Worm (Caenorhabditis elegans) whole organism, early embryonic: ENCODE results near the gene act-2.

Experiments used
- B0310.2 ChIP-seq: sonication (generic microtip); optimal IDR thresholded peaks from 2 replicates; lab custom pipeline; 2016; ENCODE audit warnings: mild to moderate bottlenecking, missing genetic modification characterization, missing compliant biosample characterization
- F13C5.2 ChIP-seq: sonication (generic microtip); optimal IDR thresholded peaks from 2 replicates; lab custom pipeline; 2017; ENCODE audit warnings: mild to moderate bottlenecking, missing genetic modification characterization, inconsistent platforms, missing compliant biosample characterization
- aly-1 ChIP-seq: sonication (generic microtip); optimal IDR thresholded peaks from 2 replicates; lab custom pipeline; 2016; ENCODE audit warnings: missing genetic modification characterization, missing compliant biosample characterization
- ama-1 ChIP-seq: fragments of 150-350 bp; optimal IDR thresholded peaks from 2 replicates; lab custom pipeline; 2014
- ceh-13 ChIP-seq: fragments of 200-800 bp; sonication (Bioruptor generic); optimal IDR thresholded peaks from 2 replicates; lab custom pipeline; 2018; ENCODE audit warnings: mild to moderate bottlenecking, missing genetic modification characterization, missing compliant biosample characterization
- ceh-36 ChIP-seq: sonication (generic microtip); optimal IDR thresholded peaks from 2 replicates; lab custom pipeline; 2016; ENCODE audit warnings: missing genetic modification characterization, inconsistent platforms, missing compliant biosample characterization
- ets-7 ChIP-seq: sonication (generic microtip); optimal IDR thresholded peaks from 2 replicates; lab custom pipeline; 2016; ENCODE audit warnings: missing genotype, missing genetic modification characterization, missing compliant biosample characterization
- flt-1 ChIP-seq: fragments of 200-800 bp; sonication (Bioruptor generic); IDR thresholded peaks from 2 replicates; pipeline ENCODE4 v1.3.6; 2022; ENCODE audit warnings: missing genetic modification characterization, missing compliant biosample characterization
- hmbx-1 ChIP-seq: sonication (generic microtip); optimal IDR thresholded peaks from 2 replicates; lab custom pipeline; 2016; ENCODE audit warnings: mild to moderate bottlenecking, missing genetic modification characterization, missing compliant biosample characterization
- hmg-4 ChIP-seq: fragments of 200-800 bp; sonication (Bioruptor generic); optimal IDR thresholded peaks from 2 replicates; lab custom pipeline; 2018; ENCODE audit warnings: mild to moderate bottlenecking, missing genetic modification characterization, missing compliant biosample characterization
- hnd-1 ChIP-seq: sonication (generic microtip); optimal IDR thresholded peaks from 2 replicates; lab custom pipeline; 2016; ENCODE audit warnings: missing genetic modification characterization, missing compliant biosample characterization
- pes-1 ChIP-seq: fragments of 200-800 bp; sonication (Bioruptor generic); IDR thresholded peaks from 2 replicates; pipeline ENCODE4 v1.3.6; 2022; ENCODE audit warnings: missing genetic modification reagents, missing genetic modification characterization, missing compliant biosample characterization
- scrt-1 ChIP-seq: fragments of 200-800 bp; sonication (Bioruptor generic); IDR thresholded peaks from 2 replicates; pipeline ENCODE4 v1.3.6; 2022; ENCODE audit warnings: missing genetic modification characterization, missing compliant biosample characterization
- sea-1 ChIP-seq: fragments of 200-800 bp; sonication (Bioruptor generic); conservative IDR thresholded peaks from 2 replicates; pipeline ENCODE4 v1.3.6; 2022; ENCODE audit warnings: missing genetic modification characterization, missing compliant biosample characterization
- tbx-11 ChIP-seq: fragments of 200-800 bp; sonication (Bioruptor generic); IDR thresholded peaks from 2 replicates; pipeline ENCODE4 v1.3.6; 2022; ENCODE audit warnings: missing genetic modification characterization, missing compliant biosample characterization
- tbx-37 ChIP-seq: fragments of 200-800 bp; sonication (Bioruptor generic); conservative IDR thresholded peaks from 2 replicates; pipeline ENCODE4 v1.3.6; 2022; ENCODE audit warnings: missing genetic modification reagents, missing genetic modification characterization, missing compliant biosample characterization
- tra-4 ChIP-seq: sonication (generic microtip); optimal IDR thresholded peaks from 2 replicates; lab custom pipeline; 2017; ENCODE audit warnings: missing genetic modification characterization, missing compliant biosample characterization

act-2 gene

DNA sequence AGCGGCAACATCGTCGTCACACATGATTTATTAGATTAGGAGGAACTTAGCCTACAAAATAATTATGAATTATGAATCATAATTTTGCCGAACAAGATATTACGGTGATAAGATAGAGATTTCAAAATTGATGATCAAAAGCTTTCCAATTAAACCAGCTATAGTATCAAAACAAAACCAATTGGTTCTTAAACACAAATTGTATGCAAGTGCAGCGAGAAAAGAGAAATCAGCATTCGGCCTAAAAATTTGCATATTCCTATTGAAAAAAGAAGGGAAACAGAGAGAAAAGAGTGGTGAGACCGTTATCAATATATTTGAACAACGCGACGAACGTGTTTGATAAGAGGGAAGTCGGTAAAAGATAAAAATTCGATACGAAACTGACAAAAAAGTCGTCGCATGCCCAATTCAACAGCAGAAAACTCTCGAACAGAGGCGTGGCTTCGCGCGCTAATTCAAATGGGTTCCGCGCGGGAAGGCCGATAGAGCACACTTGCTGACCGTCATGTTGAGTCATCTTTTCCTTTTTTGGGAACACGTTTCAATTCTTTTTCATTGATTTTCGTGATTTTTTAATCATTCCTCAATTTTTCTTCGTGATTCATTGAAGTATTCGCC is at the start of gene act-2:
Gene act-2 (minus strand): TSS at position 51 of the 621 bp plus-strand sequence.
- TF ChIP-seq tbx-37 (GFP tag; lab: Robert Waterston, UW) (no peak), B0310.2 (tag; lab: Kevin White, UChicago) (peak; percentile 38)

DNA sequence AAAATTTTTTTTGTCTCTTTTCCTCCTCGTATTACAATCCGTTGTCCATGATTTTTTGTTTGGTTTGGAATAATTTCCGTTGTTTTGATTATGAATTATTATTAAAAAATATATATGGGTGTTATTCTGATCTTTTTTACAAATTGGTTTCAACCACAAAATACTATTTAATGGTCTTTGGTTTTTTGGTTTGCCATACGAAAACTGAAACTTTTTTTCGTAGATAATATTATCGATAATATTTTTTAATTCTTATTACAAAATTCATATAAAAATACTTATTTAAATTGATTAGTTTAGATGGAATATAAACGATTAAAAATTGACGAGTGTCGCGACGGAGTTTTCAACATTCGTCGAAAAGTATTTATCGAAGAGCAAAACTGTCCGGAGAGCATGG is 49.2 kb upstream of the act-2 start, which contains the start of gene jmjd-5:
Gene jmjd-5 (plus strand): TSS at position 301 of the 400 bp plus-strand sequence.
- no peak for TF ChIP-seq pes-1 (GFP tag; lab: Robert Waterston, UW)
- TF ChIP-seq tbx-11 (GFP tag; lab: Robert Waterston, UW) = no peak
- TF ChIP-seq scrt-1 = no peak
- no peak for TF ChIP-seq ceh-36 (tag; lab: Kevin White, UChicago)
- no peak for TF ChIP-seq aly-1 (tag; lab: Kevin White, UChicago)
- no peak for TF ChIP-seq tra-4 (tag; lab: Kevin White, UChicago)
- no peak for TF ChIP-seq hmg-4 (GFP tag; lab: Kevin White, UChicago)
- no peak for TF ChIP-seq tbx-37 (GFP tag; lab: Robert Waterston, UW)
- TF ChIP-seq sea-1 (GFP tag; lab: Robert Waterston, UW) = no peak
- no peak for TF ChIP-seq ama-1 (lab: Kevin White, UChicago)
- no peak for TF ChIP-seq B0310.2 (tag; lab: Kevin White, UChicago)
- no peak for TF ChIP-seq ets-7 (tag; lab: Kevin White, UChicago)
- TF ChIP-seq ceh-13 (GFP tag; lab: Kevin White, UChicago) = no peak
- no peak for TF ChIP-seq hmbx-1 (tag; lab: Kevin White, UChicago)

DNA sequence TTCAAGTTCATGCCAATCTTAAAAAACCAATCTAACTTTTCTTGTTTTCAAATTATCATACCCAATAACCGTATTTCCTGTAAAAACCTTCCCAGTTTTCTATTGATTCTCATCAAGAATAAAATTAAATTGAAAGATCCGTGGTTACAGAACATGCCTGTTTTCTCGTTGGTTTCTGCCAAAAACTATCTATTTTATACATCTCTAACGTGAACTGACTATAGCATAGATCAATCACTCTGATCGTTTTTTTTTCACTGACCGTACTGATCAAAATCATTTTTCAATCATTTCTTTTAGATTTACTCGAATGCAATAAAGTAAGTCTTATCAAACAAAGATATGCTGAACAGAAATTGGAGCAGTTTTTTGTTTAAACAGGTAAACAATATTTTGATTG is 47.0 kb upstream of the act-2 start, which contains the start of gene C06H2.2:
Gene C06H2.2 (plus strand): TSS at position 301 of the 400 bp plus-strand sequence.
- TF ChIP-seq scrt-1 = no peak
- TF ChIP-seq B0310.2 (tag; lab: Kevin White, UChicago) = no peak
- no peak for TF ChIP-seq ama-1 (lab: Kevin White, UChicago)
- TF ChIP-seq flt-1 (GFP tag; lab: Robert Waterston, UW) = no peak
- TF ChIP-seq hnd-1 = no peak
- no peak for TF ChIP-seq ceh-36 (tag; lab: Kevin White, UChicago)
- TF ChIP-seq sea-1 (GFP tag; lab: Robert Waterston, UW) = no peak
- TF ChIP-seq hmg-4 (GFP tag; lab: Kevin White, UChicago) = no peak
- TF ChIP-seq tbx-11 (GFP tag; lab: Robert Waterston, UW) = no peak
- no peak for TF ChIP-seq pes-1 (GFP tag; lab: Robert Waterston, UW)
- no peak for TF ChIP-seq aly-1 (tag; lab: Kevin White, UChicago)
- no peak for TF ChIP-seq F13C5.2
- no peak for TF ChIP-seq tra-4 (tag; lab: Kevin White, UChicago)
- TF ChIP-seq hmbx-1 (tag; lab: Kevin White, UChicago) = no peak
- no peak for TF ChIP-seq ets-7 (tag; lab: Kevin White, UChicago)

DNA sequence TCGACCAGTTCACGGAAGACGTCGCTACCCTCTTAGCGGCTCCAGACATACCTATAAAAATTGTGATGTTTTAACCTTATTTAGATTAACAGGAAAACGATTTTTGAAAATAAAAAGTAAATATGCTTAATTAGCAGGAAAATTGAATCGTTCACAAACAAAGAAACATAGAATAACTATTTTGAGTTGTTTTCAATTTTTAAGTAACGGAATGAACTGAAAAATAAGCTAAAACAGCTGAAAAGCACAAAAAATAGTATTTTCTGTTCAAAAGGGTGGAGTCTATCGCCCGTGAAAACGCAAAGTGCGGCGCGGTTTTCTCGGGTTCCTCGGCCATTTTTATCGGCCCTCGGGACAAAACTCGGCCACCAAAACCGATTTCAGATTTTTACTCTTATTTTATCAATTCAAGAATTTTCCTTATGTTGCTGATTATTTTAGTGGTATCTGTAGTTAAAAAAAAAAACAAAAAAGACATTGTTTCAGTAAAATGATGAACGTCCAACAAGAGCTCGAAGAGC is 45.9 kb upstream of the act-2 start, which contains the start of the genes atp-5 and lmtr-3:
Gene atp-5 (minus strand): TSS at position 51 of the 521 bp plus-strand sequence.
Gene lmtr-3 (plus strand): TSS at position 370 of the 521 bp plus-strand sequence.
- TF ChIP-seq ets-7 (tag; lab: Kevin White, UChicago) = no peak
- TF ChIP-seq F13C5.2 = peak; percentile 36
- no peak for TF ChIP-seq pes-1 (GFP tag; lab: Robert Waterston, UW)
- 0 out of 2 replicates have a peak, but pooled peaks have one; percentile 36 for TF ChIP-seq tbx-11 (GFP tag; lab: Robert Waterston, UW)
- peak; percentile 76; the same call in 1 of the 2 replicates for TF ChIP-seq tbx-37 (GFP tag; lab: Robert Waterston, UW)
- peak; percentile 38 for TF ChIP-seq hmg-4 (GFP tag; lab: Kevin White, UChicago)

DNA sequence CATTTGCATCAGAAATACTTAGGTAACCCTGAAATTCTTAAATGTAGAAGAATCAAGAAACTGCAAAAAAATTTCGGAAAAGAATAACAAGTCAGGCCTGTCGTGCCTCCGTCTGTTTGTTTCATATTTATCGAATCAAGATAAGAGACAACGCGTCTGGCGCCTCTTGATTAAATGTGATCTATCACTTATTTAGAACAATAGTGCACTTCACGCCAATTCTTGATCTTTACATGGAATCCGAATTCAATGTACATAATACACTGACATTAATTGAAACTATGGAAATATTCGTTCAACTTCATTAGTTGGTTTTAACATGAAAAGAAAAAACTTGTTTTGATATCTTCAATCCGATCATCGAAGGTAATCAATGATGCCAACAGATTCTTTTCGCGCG is 44.5 kb upstream of the act-2 start, which contains the start of gene mboa-2:
Gene mboa-2 (minus strand): TSS at position 28 of the 400 bp plus-strand sequence.
- TF ChIP-seq pes-1 (GFP tag; lab: Robert Waterston, UW) (no peak), ama-1 (lab: Kevin White, UChicago) (no peak), hnd-1 (no peak)

DNA sequence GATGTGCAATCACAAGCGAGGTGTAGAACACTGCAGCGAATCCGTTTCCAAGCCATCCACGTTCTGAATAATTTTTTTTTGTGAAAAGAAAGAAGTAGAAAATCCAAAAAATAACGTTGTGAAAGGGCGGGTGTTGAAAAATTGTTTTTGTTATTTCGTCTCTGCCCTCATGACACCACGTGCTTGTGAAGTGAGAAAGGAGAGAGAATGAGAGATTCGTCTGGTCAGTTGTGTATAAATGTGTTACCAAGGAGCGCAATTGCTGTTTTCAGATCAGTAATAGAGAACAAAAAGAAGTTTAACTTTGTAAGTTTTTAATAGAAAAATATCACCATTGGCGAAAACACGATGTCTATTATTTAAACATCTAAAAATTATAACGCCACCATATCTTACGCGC is 43.3 kb upstream of the act-2 start:
- TF ChIP-seq aly-1 (tag; lab: Kevin White, UChicago) (no peak), ceh-36 (tag; lab: Kevin White, UChicago) (no peak), tra-4 (tag; lab: Kevin White, UChicago) (no peak), B0310.2 (tag; lab: Kevin White, UChicago) (no peak), sea-1 (GFP tag; lab: Robert Waterston, UW) (no peak)

DNA sequence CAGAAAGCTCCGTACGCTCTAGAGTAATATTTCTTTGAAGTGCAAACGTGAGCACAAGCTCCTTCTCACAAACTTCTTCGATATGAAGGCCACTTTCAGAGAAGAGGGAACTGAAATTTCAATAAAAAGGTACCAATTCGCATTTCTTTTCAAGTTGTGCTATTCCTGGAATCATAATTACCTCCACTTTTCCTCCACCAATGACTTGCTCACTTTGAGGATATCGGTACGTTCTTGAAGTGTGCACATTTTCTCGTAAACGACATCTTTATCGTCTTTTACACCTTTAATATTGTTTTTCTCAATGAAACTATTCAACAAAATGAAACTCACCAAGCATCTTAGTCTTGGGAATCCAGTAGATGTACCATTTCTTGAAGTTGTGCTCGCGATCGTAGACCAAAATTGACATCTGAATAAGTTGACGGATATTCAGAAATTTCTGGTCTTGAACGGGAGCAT is 41.4 kb upstream of the act-2 start, which contains the start of gene scb-1:
Gene scb-1 (minus strand): TSS at position 412 of the 462 bp plus-strand sequence.
- TF ChIP-seq tbx-37 (GFP tag; lab: Robert Waterston, UW) (no peak), ets-7 (tag; lab: Kevin White, UChicago) (no peak)

DNA sequence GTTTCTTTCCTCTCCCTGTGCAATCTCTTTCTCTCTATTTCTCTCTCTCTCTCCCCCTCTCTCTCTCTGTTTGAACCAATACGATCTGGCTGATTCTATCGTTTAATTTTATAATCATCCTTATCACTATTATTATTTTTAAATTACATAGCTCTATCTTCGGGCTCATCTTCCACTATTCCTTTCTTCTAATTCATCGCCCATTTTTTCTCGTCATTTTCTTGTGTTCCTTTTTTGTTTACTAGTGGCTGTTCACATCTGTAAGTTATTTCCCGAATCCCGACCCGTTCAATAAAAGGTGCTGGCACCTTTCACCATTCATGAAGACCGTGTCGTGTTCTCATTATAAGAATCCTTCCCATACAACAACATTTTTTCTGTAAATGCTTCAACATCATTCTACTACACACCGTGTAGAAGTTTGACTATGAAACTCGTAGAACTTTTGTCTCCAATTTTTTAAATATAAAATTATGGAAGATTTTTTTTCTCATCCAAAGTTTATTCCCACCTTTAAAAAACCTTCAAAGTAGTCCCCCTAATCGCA is 40.3 kb upstream of the act-2 start:
- TF ChIP-seq scrt-1 (no peak), hnd-1 (no peak), B0310.2 (tag; lab: Kevin White, UChicago) (no peak), flt-1 (GFP tag; lab: Robert Waterston, UW) (no peak), hmg-4 (GFP tag; lab: Kevin White, UChicago) (no peak), tbx-11 (GFP tag; lab: Robert Waterston, UW) (no peak), ceh-36 (tag; lab: Kevin White, UChicago) (no peak), hmbx-1 (tag; lab: Kevin White, UChicago) (no peak), ets-7 (tag; lab: Kevin White, UChicago) (no peak), ama-1 (lab: Kevin White, UChicago) (no peak), tra-4 (tag; lab: Kevin White, UChicago) (no peak), F13C5.2 (no peak), sea-1 (GFP tag; lab: Robert Waterston, UW) (no peak), aly-1 (tag; lab: Kevin White, UChicago) (no peak), ceh-13 (GFP tag; lab: Kevin White, UChicago) (no peak), tbx-37 (GFP tag; lab: Robert Waterston, UW) (no peak), pes-1 (GFP tag; lab: Robert Waterston, UW) (no peak)
